Fruit fly (Drosophila melanogaster) whole organism, embryonic: Measurements from ENCODE around the gene dtn.

Experiments used
- Atf3 ChIP-seq: fragments of 200-800 bp; sonication (Bioruptor generic); optimal IDR thresholded peaks from 3 replicates; lab custom pipeline; 2016; ENCODE audit warnings: missing biosample characterization, missing genetic modification characterization
- Awh ChIP-seq: fragments of 200-800 bp; sonication (Bioruptor generic); IDR thresholded peaks from 2 replicates; pipeline ENCODE4, ENCODE4 v1.3.6; 2022; ENCODE audit warnings: missing biosample characterization, missing genetic modification characterization
- CG11093 ChIP-seq: fragments of 200-800 bp; sonication (Bioruptor generic); IDR thresholded peaks from 3 replicates; pipeline ENCODE4 v1.3.6; 2022; ENCODE audit warnings: missing biosample characterization, missing genetic modification characterization
- CG11247 ChIP-seq: fragments of 200-800 bp; sonication (Bioruptor generic); IDR thresholded peaks from 2 replicates; pipeline ENCODE4 v1.3.6; 2022; ENCODE audit warnings: missing biosample characterization, missing genetic modification characterization
- CG11560 ChIP-seq: fragments of 200-800 bp; sonication (Bioruptor generic); IDR thresholded peaks from 3 replicates; pipeline ENCODE4 v1.3.6; 2022; ENCODE audit warnings: missing biosample characterization, missing genetic modification characterization
- CG12071 ChIP-seq: fragments of 200-800 bp; sonication (Bioruptor generic); optimal IDR thresholded peaks from 3 replicates; lab custom pipeline; 2018; ENCODE audit warnings: missing biosample characterization, mild to moderate bottlenecking, missing genetic modification characterization
- CG13624 ChIP-seq: fragments of 200-800 bp; sonication (Bioruptor generic); optimal IDR thresholded peaks from 2 replicates; lab custom pipeline; 2016; ENCODE audit warnings: missing biosample characterization, missing genetic modification characterization
- CG14050 ChIP-seq: fragments of 200-800 bp; sonication (Bioruptor generic); IDR thresholded peaks from 3 replicates; pipeline ENCODE4 v1.3.6; 2022; ENCODE audit warnings: missing biosample characterization, missing genetic modification characterization
- CG14965 ChIP-seq: fragments of 200-800 bp; sonication (Bioruptor generic); optimal IDR thresholded peaks from 2 replicates; lab custom pipeline; 2016; ENCODE audit warnings: missing biosample characterization, missing genetic modification characterization, borderline replicate concordance
- CG16815 ChIP-seq: fragments of 200-800 bp; sonication (Bioruptor generic); optimal IDR thresholded peaks from 3 replicates; lab custom pipeline; 2017; ENCODE audit warnings: missing biosample characterization, mild to moderate bottlenecking, missing genetic modification characterization
- CG32772 ChIP-seq: fragments of 200-800 bp; sonication (Bioruptor generic); IDR thresholded peaks from 2 replicates; pipeline ENCODE4 v1.3.6; 2022; ENCODE audit warnings: missing biosample characterization, missing genetic modification characterization
- CG33213 ChIP-seq: fragments of 200-800 bp; sonication (Bioruptor generic); optimal IDR thresholded peaks from 3 replicates; lab custom pipeline; 2016; ENCODE audit warnings: missing biosample characterization, missing genetic modification characterization
- CG3838 ChIP-seq: fragments of 200-800 bp; sonication (Bioruptor generic); optimal IDR thresholded peaks from 3 replicates; lab custom pipeline; 2016; ENCODE audit warnings: missing biosample characterization, missing genetic modification characterization
- CG4617 ChIP-seq: fragments of 200-800 bp; sonication (Bioruptor generic); optimal IDR thresholded peaks from 3 replicates; lab custom pipeline; 2016; ENCODE audit warnings: missing biosample characterization, missing genetic modification characterization, borderline replicate concordance
- CG6254 ChIP-seq: fragments of 200-800 bp; sonication (Bioruptor generic); optimal IDR thresholded peaks from 3 replicates; lab custom pipeline; 2017; ENCODE audit warnings: mild to moderate bottlenecking, missing biosample characterization, missing genetic modification reagents, missing genetic modification characterization
- CG7357 ChIP-seq: fragments of 200-800 bp; sonication (Bioruptor generic); IDR thresholded peaks from 3 replicates; pipeline ENCODE4 v1.3.6; 2022; ENCODE audit warnings: missing biosample characterization, missing genetic modification characterization
- CG7987 ChIP-seq: fragments of 200-800 bp; sonication (Bioruptor generic); optimal IDR thresholded peaks from 2 replicates; lab custom pipeline; 2018; ENCODE audit warnings: missing biosample characterization, mild to moderate bottlenecking, missing genetic modification characterization, moderate library complexity
- CG8924 ChIP-seq: fragments of 200-800 bp; optimal IDR thresholded peaks from 3 replicates; lab custom pipeline; 2019; ENCODE audit warnings: missing biosample characterization, mild to moderate bottlenecking, missing genetic modification characterization, moderate library complexity
- CG9817 ChIP-seq: fragments of 200-800 bp; sonication (Bioruptor generic); optimal IDR thresholded peaks from 2 replicates; lab custom pipeline; 2018; ENCODE audit warnings: missing biosample characterization, mild to moderate bottlenecking, missing genetic modification characterization, moderate library complexity
- Doc2 ChIP-seq: fragments of 200-800 bp; sonication (Bioruptor generic); IDR thresholded peaks from 2 replicates; pipeline ENCODE4 v1.3.6; 2022; ENCODE audit warnings: missing biosample characterization, missing genetic modification characterization
- Ets65A ChIP-seq: fragments of 200-800 bp; sonication (Bioruptor generic); peaks from one replicate; lab custom pipeline; 2016; ENCODE audit warnings: missing biosample characterization, missing genetic modification characterization
- HLH3B ChIP-seq: fragments of 200-800 bp; sonication (Bioruptor generic); IDR thresholded peaks from 2 replicates; pipeline ENCODE4 v1.3.6; 2022; ENCODE audit warnings: missing biosample characterization, missing genetic modification characterization
- Hr39 ChIP-seq: fragments of >200 bp; optimal IDR thresholded peaks from 2 replicates; lab custom pipeline; 2017
- Hr51 ChIP-seq, 2 experiments: fragments of 200-800 bp; sonication (Bioruptor generic); optimal IDR thresholded peaks; 2 replicates in 1 of 2; 3 replicates in 1 of 2; lab custom pipeline; 2016 to 2018; ENCODE audit warnings: missing biosample characterization in 2 of 2, missing genetic modification characterization in 2 of 2, mild to moderate bottlenecking in 1 of 2, moderate library complexity in 1 of 2
- Meics ChIP-seq: fragments of 200-800 bp; sonication (Bioruptor generic); optimal IDR thresholded peaks from 2 replicates; lab custom pipeline; 2017; ENCODE audit warnings: missing biosample characterization, mild to moderate bottlenecking, missing genetic modification characterization
- Nf-YA ChIP-seq: fragments of 200-800 bp; sonication (Bioruptor generic); IDR thresholded peaks from 2 replicates; pipeline ENCODE4 v1.3.6; 2022; ENCODE audit warnings: missing biosample characterization, missing genetic modification characterization
- PHDP ChIP-seq: fragments of 200-800 bp; sonication (Bioruptor generic); optimal IDR thresholded peaks from 3 replicates; lab custom pipeline; 2018; ENCODE audit warnings: missing biosample characterization, mild to moderate bottlenecking, missing genetic modification characterization, moderate library complexity
- Rfx ChIP-seq: fragments of 200-800 bp; sonication (Bioruptor generic); IDR thresholded peaks from 2 replicates; pipeline ENCODE4 v1.3.6; 2022; ENCODE audit warnings: missing biosample characterization, missing genetic modification characterization
- Rx ChIP-seq: fragments of 200-800 bp; sonication (Bioruptor generic); IDR thresholded peaks from 2 replicates; pipeline ENCODE4 v1.3.6; 2022; ENCODE audit warnings: missing biosample characterization, missing genetic modification characterization
- Sox102F ChIP-seq: fragments of 200-800 bp; sonication (Bioruptor generic); optimal IDR thresholded peaks from 2 replicates; lab custom pipeline; 2018; ENCODE audit warnings: missing biosample characterization, mild to moderate bottlenecking, missing genetic modification characterization, moderate library complexity
- bcd ChIP-seq: fragments of 200-800 bp; sonication (Bioruptor generic); optimal IDR thresholded peaks from 2 replicates; lab custom pipeline; 2017; ENCODE audit warnings: missing biosample characterization, mild to moderate bottlenecking, missing genetic modification characterization
- chif ChIP-seq, 2 experiments: fragments of 200-800 bp; sonication (Bioruptor generic); optimal IDR thresholded peaks; 3 replicates each; lab custom pipeline; 2016; ENCODE audit warnings: missing biosample characterization in 2 of 2, missing genetic modification characterization in 2 of 2
- crc ChIP-seq: fragments of 200-800 bp; sonication (Bioruptor generic); optimal IDR thresholded peaks from 2 replicates; lab custom pipeline; 2016; ENCODE audit warnings: missing biosample characterization, missing genetic modification characterization
- eyg ChIP-seq: fragments of 200-800 bp; sonication (Bioruptor generic); optimal IDR thresholded peaks from 3 replicates; lab custom pipeline; 2016; ENCODE audit warnings: missing biosample characterization, missing genetic modification characterization
- fd96Cb ChIP-seq: fragments of 200-800 bp; sonication (Bioruptor generic); optimal IDR thresholded peaks from 2 replicates; lab custom pipeline; 2018; ENCODE audit warnings: missing biosample characterization, mild to moderate bottlenecking, missing genetic modification characterization, moderate library complexity
- gsb-n ChIP-seq: fragments of 200-800 bp; sonication (Bioruptor generic); optimal IDR thresholded peaks from 3 replicates; lab custom pipeline; 2018; ENCODE audit warnings: missing biosample characterization, mild to moderate bottlenecking, missing genetic modification characterization
- her ChIP-seq: fragments of 200-800 bp; sonication (Bioruptor generic); optimal IDR thresholded peaks from 2 replicates; lab custom pipeline; 2016; ENCODE audit warnings: missing biosample characterization, missing genetic modification characterization
- luna ChIP-seq: fragments of 200-800 bp; sonication (Bioruptor generic); optimal IDR thresholded peaks from 2 replicates; lab custom pipeline; 2016; ENCODE audit warnings: missing biosample characterization, missing genetic modification characterization
- nom ChIP-seq: fragments of 200-800 bp; sonication (Bioruptor generic); optimal IDR thresholded peaks from 2 replicates; lab custom pipeline; 2017; ENCODE audit warnings: missing biosample characterization, missing genetic modification characterization, mild to moderate bottlenecking, moderate library complexity, missing genetic modification reagents
- ro ChIP-seq: fragments of 200-800 bp; sonication (Bioruptor generic); IDR thresholded peaks from 2 replicates; pipeline ENCODE4 v1.3.6; 2022; ENCODE audit warnings: missing biosample characterization, missing genetic modification characterization
- sc ChIP-seq, 3 experiments: fragments of >200 bp in 2 of 3; fragments of 200-800 bp in 1 of 3; sonication (Bioruptor generic) in 1 of 3; optimal IDR thresholded peaks; 2 replicates in 2 of 3; 3 replicates in 1 of 3; lab custom pipeline; 2017; ENCODE audit warnings: mild to moderate bottlenecking in 1 of 3, missing biosample characterization in 1 of 3, missing genetic modification characterization in 1 of 3, missing genetic modification reagents in 1 of 3
- seq ChIP-seq: fragments of 200-800 bp; sonication (Bioruptor generic); IDR thresholded peaks from 2 replicates; pipeline ENCODE4 v1.3.6; 2022; ENCODE audit warnings: missing biosample characterization, missing genetic modification characterization
- sob ChIP-seq: fragments of 200-800 bp; sonication (Bioruptor generic); IDR thresholded peaks from 2 replicates; pipeline ENCODE4 v1.3.6; 2022; ENCODE audit warnings: missing biosample characterization, missing genetic modification characterization
- toy ChIP-seq: fragments of 200-800 bp; sonication (Bioruptor generic); IDR thresholded peaks from 2 replicates; pipeline ENCODE4 v1.3.6; 2022; ENCODE audit warnings: missing biosample characterization, missing genetic modification characterization
- vvl ChIP-seq: fragments of 200-800 bp; sonication (Bioruptor generic); IDR thresholded peaks from 2 replicates; pipeline ENCODE4 v1.3.6; 2022; ENCODE audit warnings: missing biosample characterization, missing genetic modification characterization
- z ChIP-seq: fragments of 200-800 bp; sonication (Bioruptor generic); IDR thresholded peaks from 3 replicates; pipeline ENCODE4 v1.3.6; 2022; ENCODE audit warnings: missing biosample characterization, missing genetic modification characterization
- zen ChIP-seq: fragments of 200-800 bp; sonication (Bioruptor generic); optimal IDR thresholded peaks from 3 replicates; lab custom pipeline; 2018; ENCODE audit warnings: missing biosample characterization, mild to moderate bottlenecking, missing genetic modification characterization, moderate library complexity
- zen2 ChIP-seq: fragments of 200-800 bp; sonication (Bioruptor generic); IDR thresholded peaks from 3 replicates; pipeline ENCODE4 v1.3.6; 2022; ENCODE audit warnings: missing biosample characterization, missing genetic modification characterization; ENCODE audit not compliant: partially characterized antibody

Gene dtn

dm6 chrX:6224225-6225190 is 939 bp upstream of the dtn start, which contains the start of gene sqh (continued):
- TF ChIP-seq sob (GFP tag; lab: Robert Waterston, UW) = peak; percentile 91
- peak; percentile 70 for TF ChIP-seq nom (GFP tag; lab: Kevin White, UChicago)
- no peak for TF ChIP-seq luna (GFP tag; lab: Kevin White, UChicago)
- peak; percentile 89 for TF ChIP-seq CG14050 (GFP tag; lab: Robert Waterston, UW)
- TF ChIP-seq zen (tag; lab: Kevin White, UChicago) = peak; percentile 70
- TF ChIP-seq CG6254 (GFP tag; lab: Kevin White, UChicago) = peak; percentile 69
- TF ChIP-seq CG4617 = peak; percentile 26
- TF ChIP-seq HLH3B (GFP tag; lab: Robert Waterston, UW) = peak; percentile 90
- TF ChIP-seq Awh = peak; percentile 76
- peak; percentile 82; the same call in 2 of the 3 replicates for TF ChIP-seq CG11560 (tag; lab: Robert Waterston, UW)
- TF ChIP-seq ro (GFP tag; lab: Robert Waterston, UW) = peak; percentile 74
- TF ChIP-seq sc (optimal IDR thresholded peaks at IDR 0.05; lab: Kevin White, UChicago) = no peak
- TF ChIP-seq sc (GFP tag; optimal IDR thresholded peaks at IDR 0.05; lab: Kevin White, UChicago) = peak; percentile 72
- peak; percentile 90 for TF ChIP-seq CG11093 (GFP tag; lab: Robert Waterston, UW)
- TF ChIP-seq Meics (GFP tag; lab: Kevin White, UChicago) = peak; percentile 91
- no peak for TF ChIP-seq CG3838 (GFP tag; lab: Kevin White, UChicago)
- TF ChIP-seq eyg (GFP tag; lab: Kevin White, UChicago) = no peak
- peak; percentile 30 to 61 for TF ChIP-seq chif (GFP tag; optimal IDR thresholded peaks at IDR 0.05; lab: Kevin White, UChicago)
- no peak for TF ChIP-seq zen2
- TF ChIP-seq her (GFP tag; lab: Kevin White, UChicago) = no peak
- TF ChIP-seq Atf3 = peak; percentile 44
- no peak for TF ChIP-seq crc (GFP tag; lab: Kevin White, UChicago)
- TF ChIP-seq CG7357 = peak; percentile 84
- TF ChIP-seq CG33213 (GFP tag; lab: Kevin White, UChicago) = peak; percentile 55
- peak; percentile 90 for TF ChIP-seq CG9817
- TF ChIP-seq Rx (GFP tag; lab: Robert Waterston, UW) = peak; percentile 74
- TF ChIP-seq CG8924 (tag; lab: Kevin White, UChicago) = peak; percentile 91
- TF ChIP-seq CG12071 (GFP tag; lab: Kevin White, UChicago) = peak; percentile 62
- TF ChIP-seq PHDP (tag; lab: Kevin White, UChicago) = peak; percentile 88
- TF ChIP-seq CG14965 = no peak
- TF ChIP-seq z (GFP tag; lab: Robert Waterston, UW) = peak; percentile 93
- TF ChIP-seq Ets65A = peak; percentile 94
- no peak for TF ChIP-seq Hr39 (lab: Kevin White, UChicago)
- TF ChIP-seq Doc2 = peak; percentile 44; the same call in 1 of the 2 replicates
- peak; percentile 89 for TF ChIP-seq CG16815 (GFP tag; lab: Kevin White, UChicago)
- peak; percentile 93 for TF ChIP-seq vvl (GFP tag; lab: Robert Waterston, UW)
- TF ChIP-seq gsb-n (tag; lab: Kevin White, UChicago) = peak; percentile 79
- peak; percentile 64 to 90 for TF ChIP-seq Hr51 (GFP tag; optimal IDR thresholded peaks at IDR 0.05; lab: Kevin White, UChicago)
- TF ChIP-seq CG13624 (GFP tag; lab: Kevin White, UChicago) = peak; percentile 37
- peak; percentile 87 for TF ChIP-seq CG32772 (GFP tag; lab: Robert Waterston, UW)
- TF ChIP-seq seq = peak; percentile 92
- TF ChIP-seq CG7987 (GFP tag; lab: Kevin White, UChicago) = peak; percentile 66
- TF ChIP-seq CG11247 (GFP tag; lab: Robert Waterston, UW) = peak; percentile 74
- TF ChIP-seq Nf-YA (GFP tag; lab: Robert Waterston, UW) = peak; percentile 79
- TF ChIP-seq Sox102F (GFP tag; lab: Kevin White, UChicago) = peak; percentile 86
- peak; percentile 73; the same call in 1 of the 2 replicates for TF ChIP-seq toy (GFP tag; lab: Robert Waterston, UW)
- TF ChIP-seq bcd (GFP tag; lab: Kevin White, UChicago) = peak; percentile 92
- peak; percentile 95 for TF ChIP-seq Rfx (GFP tag; lab: Robert Waterston, UW)
- peak; percentile 80 for TF ChIP-seq fd96Cb (tag; lab: Kevin White, UChicago)
